Fruit fly (Drosophila melanogaster): Measurements from ENCODE around the gene Msp300.

Gene Msp300

dm6 chr2L:5095350-5095962 lies 5.2 kb upstream of the Msp300 start (continued):
- TF ChIP-seq wdn (GFP tag; IDR thresholded peaks at IDR 0.05) (no peak), Neu2 (GFP tag; optimal IDR thresholded peaks at IDR 0.05; ENCODE audit: borderline replicate concordance) (no peak), CG7963 (GFP tag; IDR thresholded peaks at IDR 0.05; ENCODE audit: partially characterized antibody) (no peak), toy (GFP tag; IDR thresholded peaks at IDR 0.05) (no peak), tap (tag; optimal IDR thresholded peaks at IDR 0.05) (no peak), CG7786 (GFP tag; optimal IDR thresholded peaks at IDR 0.05) (no peak), CG1024 (GFP tag; IDR thresholded peaks at IDR 0.05) (no peak), tll (GFP tag; optimal IDR thresholded peaks at IDR 0.05) (no peak), CG4730 (GFP tag; IDR thresholded peaks at IDR 0.05) (no peak), CG17186 (GFP tag; optimal IDR thresholded peaks at IDR 0.05) (no peak), esg (GFP tag; conservative IDR thresholded peaks at IDR 0.05) (no peak), CG30403 (GFP tag; optimal IDR thresholded peaks at IDR 0.05) (no peak), HLH4C (GFP tag; IDR thresholded peaks at IDR 0.05; ENCODE audit: partially characterized antibody) (no peak), CG17359 (tag; optimal IDR thresholded peaks at IDR 0.05) (no peak), TFAM (GFP tag; optimal IDR thresholded peaks at IDR 0.05) (no peak), Camta (GFP tag; optimal IDR thresholded peaks at IDR 0.05) (no peak), CG2129 (GFP tag; IDR thresholded peaks at IDR 0.05; ENCODE audit: partially characterized antibody) (no peak), CG6791 (GFP tag; IDR thresholded peaks at IDR 0.05; ENCODE audit: partially characterized antibody) (no peak), CG12155 (GFP tag; optimal IDR thresholded peaks at IDR 0.05) (no peak), CG9437 (GFP tag; optimal IDR thresholded peaks at IDR 0.05) (no peak), Poxn (GFP tag; IDR thresholded peaks at IDR 0.05) (no peak), CG16863 (GFP tag; optimal IDR thresholded peaks at IDR 0.05) (no peak), eve (GFP tag; optimal IDR thresholded peaks at IDR 0.05) (no peak), Hey (tag; optimal IDR thresholded peaks at IDR 0.05) (no peak), CkIIα-i1 (GFP tag; IDR thresholded peaks at IDR 0.05) (no peak), ranshi (GFP tag; IDR thresholded peaks at IDR 0.05) (no peak), Drgx (GFP tag; IDR thresholded peaks at IDR 0.05) (no peak), chn (GFP tag; optimal IDR thresholded peaks at IDR 0.05) (no peak), CG4854 (GFP tag; optimal IDR thresholded peaks at IDR 0.05) (no peak), crp (GFP tag; optimal IDR thresholded peaks at IDR 0.05) (no peak), CG3726 (GFP tag; IDR thresholded peaks at IDR 0.05) (no peak), gro (GFP tag; optimal IDR thresholded peaks at IDR 0.05) (peak; percentile 26), Nf-YC (tag; optimal IDR thresholded peaks at IDR 0.05) (peak; percentile 8), D19B (GFP tag; optimal IDR thresholded peaks at IDR 0.05) (no peak), Ssrp (tag; optimal IDR thresholded peaks at IDR 0.05) (no peak), Fer1 (GFP tag; optimal IDR thresholded peaks at IDR 0.05) (peak; percentile 24), Ptx1 (GFP tag; IDR thresholded peaks at IDR 0.05) (no peak), salm (tag; optimal IDR thresholded peaks at IDR 0.05) (no peak), CG14014 (GFP tag; IDR thresholded peaks at IDR 0.05) (no peak), org-1 (GFP tag; optimal IDR thresholded peaks at IDR 0.05) (no peak), sens (GFP tag) (peak; percentile 75), ap (GFP tag; IDR thresholded peaks at IDR 0.05) (no peak), pnt (GFP tag; optimal IDR thresholded peaks at IDR 0.05) (no peak), wor (GFP tag; IDR thresholded peaks at IDR 0.05) (no peak), Six4 (GFP tag; optimal IDR thresholded peaks at IDR 0.05) (no peak), Oaz (GFP tag; IDR thresholded peaks at IDR 0.05) (no peak), stwl (tag; optimal IDR thresholded peaks at IDR 0.05) (no peak), CG2875 (GFP tag; optimal IDR thresholded peaks at IDR 0.05) (no peak), CG12769 (tag; optimal IDR thresholded peaks at IDR 0.05) (peak; percentile 83), lmd (GFP tag; IDR thresholded peaks at IDR 0.05) (no peak), CG1602 (GFP tag; optimal IDR thresholded peaks at IDR 0.05) (no peak), dan (GFP tag; IDR thresholded peaks at IDR 0.05) (no peak)

Measured in whole organism, embryonic.